Worm (Caenorhabditis elegans): ENCODE results near the gene C01G5.5.

The C01G5.5 gene

ce11 chrIV:6529832-6530231 lies 5.4 kb downstream of the C01G5.5 start (continued):
- TF ChIP-seq lsy-27 (tag; optimal IDR thresholded peaks at IDR 0.05; ENCODE audit: borderline replicate concordance, insufficient read depth) (no peak), mxl-1 (tag; optimal IDR thresholded peaks at IDR 0.05) (no peak), T07F8.4 (tag; optimal IDR thresholded peaks at IDR 0.05) (no peak), ceh-27 (GFP tag; optimal IDR thresholded peaks at IDR 0.05) (no peak), ztf-6 (GFP tag; IDR thresholded peaks at IDR 0.05) (no peak), gei-17 (GFP tag; optimal IDR thresholded peaks at IDR 0.05) (no peak), ztf-25 (GFP tag; IDR thresholded peaks at IDR 0.05) (no peak)

ce11 chrIV:6531450-6531849 lies 7.0 kb downstream of the C01G5.5 start, which contains the start of gene C01G5.4:
C01G5.4 (plus strand) TSS chrIV:6531750.
- TF ChIP-seq hmg-20 (GFP tag; IDR thresholded peaks at IDR 0.05) (no peak), sdz-38 (tag; optimal IDR thresholded peaks at IDR 0.05) (no peak), pha-4 (tag; optimal IDR thresholded peaks at IDR 0.05) (no peak), snpc-3.4 (tag; optimal IDR thresholded peaks at IDR 0.05) (no peak), F22D6.2 (tag; optimal IDR thresholded peaks at IDR 0.05) (no peak), sptf-2 (GFP tag; optimal IDR thresholded peaks at IDR 0.05) (no peak), nhr-179 (tag; optimal IDR thresholded peaks at IDR 0.05) (no peak), ceh-79 (tag; optimal IDR thresholded peaks at IDR 0.05) (no peak), Y53F4B.3 (GFP tag; IDR thresholded peaks at IDR 0.05) (no peak), F37B4.10 (GFP tag; IDR thresholded peaks at IDR 0.05) (no peak), B0336.3 (GFP tag; IDR thresholded peaks at IDR 0.05) (no peak), dox-1 (GFP tag; IDR thresholded peaks at IDR 0.05) (no peak), lin-26 (GFP tag; IDR thresholded peaks at IDR 0.05) (no peak)

ce11 chrIV:6535908-6536307 lies 11.5 kb downstream of the C01G5.5 start, which contains the start of gene C01G5.3:
C01G5.3 (plus strand) TSS chrIV:6536208.
- TF ChIP-seq B0261.1 (tag; optimal IDR thresholded peaks at IDR 0.05) (no peak), ccch-3 (GFP tag; optimal IDR thresholded peaks at IDR 0.05) (no peak), mcd-1 (GFP tag; IDR thresholded peaks at IDR 0.05) (no peak), pha-4 (tag; optimal IDR thresholded peaks at IDR 0.05) (no peak)

ce11 chrIV:6541435-6541834 lies 17.0 kb downstream of the C01G5.5 start, which contains the start of gene C01G5.25:
C01G5.25 (plus strand) TSS chrIV:6541684.
- TF ChIP-seq tlf-1 (GFP tag; optimal IDR thresholded peaks at IDR 0.05) (no peak), C06A6.2 (GFP tag; conservative IDR thresholded peaks at IDR 0.05) (no peak), egl-44 (GFP tag; IDR thresholded peaks at IDR 0.05) (no peak), K11D2.4 (GFP tag; IDR thresholded peaks at IDR 0.05) (no peak), attf-5 (GFP tag; optimal IDR thresholded peaks at IDR 0.05) (no peak), lin-26 (GFP tag; IDR thresholded peaks at IDR 0.05) (no peak), ceh-100 (GFP tag; IDR thresholded peaks at IDR 0.05) (no peak), nfya-1 (tag; optimal IDR thresholded peaks at IDR 0.05; ENCODE audit: borderline replicate concordance, insufficient read depth) (no peak), bed-2 (GFP tag; IDR thresholded peaks at IDR 0.05) (no peak), lsy-27 (tag; optimal IDR thresholded peaks at IDR 0.05; ENCODE audit: borderline replicate concordance, insufficient read depth) (no peak), akir-1 (GFP tag; optimal IDR thresholded peaks at IDR 0.05) (no peak), lir-1 (GFP tag; conservative IDR thresholded peaks at IDR 0.05) (no peak), Y79H2A.3 (GFP tag; conservative IDR thresholded peaks at IDR 0.05) (no peak), madf-6 (GFP tag; IDR thresholded peaks at IDR 0.05) (no peak), F10E7.11 (tag; optimal IDR thresholded peaks at IDR 0.05) (no peak), madf-3 (GFP tag; IDR thresholded peaks at IDR 0.05) (no peak)

Measured in whole organism, young adult.